Fruit fly (Drosophila melanogaster) whole organism, embryonic: ENCODE data around the gene CG2772.

ENCODE experiments used
- Bgb ChIP-seq: fragments of 200-800 bp; sonication (Bioruptor generic); IDR thresholded peaks from 2 replicates; pipeline ENCODE4 v1.3.6; 2022; ENCODE audit warnings: missing biosample characterization, missing genetic modification characterization; ENCODE audit not compliant: partially characterized antibody
- CG10543 ChIP-seq: fragments of 200-800 bp; sonication (Bioruptor generic); optimal IDR thresholded peaks from 3 replicates; lab custom pipeline; 2017; ENCODE audit warnings: missing biosample characterization, mild to moderate bottlenecking, missing genetic modification characterization, moderate library complexity
- CG11093 ChIP-seq: fragments of 200-800 bp; sonication (Bioruptor generic); IDR thresholded peaks from 3 replicates; pipeline ENCODE4 v1.3.6; 2022; ENCODE audit warnings: missing biosample characterization, missing genetic modification characterization
- CG11247 ChIP-seq: fragments of 200-800 bp; sonication (Bioruptor generic); IDR thresholded peaks from 2 replicates; pipeline ENCODE4 v1.3.6; 2022; ENCODE audit warnings: missing biosample characterization, missing genetic modification characterization
- CG11695 ChIP-seq: fragments of 200-800 bp; sonication (Bioruptor generic); IDR thresholded peaks from 3 replicates; pipeline ENCODE4 v1.3.6; 2022; ENCODE audit warnings: missing biosample characterization, missing genetic modification characterization
- CG11696 ChIP-seq: fragments of 200-800 bp; sonication (Bioruptor generic); IDR thresholded peaks from 2 replicates; pipeline ENCODE4 v1.3.6; 2022; ENCODE audit warnings: missing biosample characterization, missing genetic modification characterization
- CG12219 ChIP-seq: fragments of 200-800 bp; sonication (Bioruptor generic); optimal IDR thresholded peaks from 3 replicates; lab custom pipeline; 2018; ENCODE audit warnings: missing biosample characterization, mild to moderate bottlenecking, missing genetic modification characterization
- CG13775 ChIP-seq: fragments of 200-800 bp; sonication (Bioruptor generic); optimal IDR thresholded peaks from 3 replicates; lab custom pipeline; 2017; ENCODE audit warnings: missing biosample characterization, mild to moderate bottlenecking, missing genetic modification characterization
- CG14667 ChIP-seq: fragments of 200-800 bp; sonication (Bioruptor generic); IDR thresholded peaks from 2 replicates; pipeline ENCODE4 v1.3.6; 2022; ENCODE audit warnings: missing biosample characterization, missing genetic modification characterization
- CG16779 ChIP-seq: fragments of 200-800 bp; sonication (Bioruptor generic); IDR thresholded peaks from 2 replicates; pipeline ENCODE4 v1.3.6; 2022; ENCODE audit warnings: missing biosample characterization, missing genetic modification characterization
- CG16863 ChIP-seq: fragments of 200-800 bp; sonication (Bioruptor generic); optimal IDR thresholded peaks from 3 replicates; lab custom pipeline; 2016; ENCODE audit warnings: missing biosample characterization, missing genetic modification characterization
- CG17912 ChIP-seq: fragments of 200-800 bp; sonication (Bioruptor generic); optimal IDR thresholded peaks from 2 replicates; lab custom pipeline; 2018; ENCODE audit warnings: missing biosample characterization, mild to moderate bottlenecking, missing genetic modification characterization
- CG30403 ChIP-seq: fragments of 200-800 bp; sonication (Bioruptor generic); optimal IDR thresholded peaks from 3 replicates; lab custom pipeline; 2016; ENCODE audit warnings: missing biosample characterization, missing genetic modification characterization
- CG32772 ChIP-seq: fragments of 200-800 bp; sonication (Bioruptor generic); IDR thresholded peaks from 2 replicates; pipeline ENCODE4 v1.3.6; 2022; ENCODE audit warnings: missing biosample characterization, missing genetic modification characterization
- CG34224 ChIP-seq: fragments of 200-800 bp; sonication (Bioruptor generic); IDR thresholded peaks from 3 replicates; pipeline ENCODE4 v1.3.6; 2022; ENCODE audit warnings: missing biosample characterization, missing genetic modification characterization; ENCODE audit not compliant: partially characterized antibody
- CG34376 ChIP-seq: fragments of 200-800 bp; sonication (Bioruptor generic); optimal IDR thresholded peaks from 2 replicates; lab custom pipeline; 2018; ENCODE audit warnings: missing biosample characterization, mild to moderate bottlenecking, missing genetic modification characterization
- CG5245 ChIP-seq: fragments of 200-800 bp; sonication (Bioruptor generic); optimal IDR thresholded peaks from 3 replicates; lab custom pipeline; 2016; ENCODE audit warnings: missing biosample characterization, missing genetic modification characterization
- CG7839 ChIP-seq: fragments of 200-800 bp; sonication (Bioruptor generic); optimal IDR thresholded peaks from 3 replicates; lab custom pipeline; 2018; ENCODE audit warnings: missing biosample characterization, mild to moderate bottlenecking, missing genetic modification characterization, moderate library complexity
- CG7987 ChIP-seq: fragments of 200-800 bp; sonication (Bioruptor generic); optimal IDR thresholded peaks from 2 replicates; lab custom pipeline; 2018; ENCODE audit warnings: missing biosample characterization, mild to moderate bottlenecking, missing genetic modification characterization, moderate library complexity
- CG8388 ChIP-seq: fragments of 200-800 bp; sonication (Bioruptor generic); optimal IDR thresholded peaks from 2 replicates; lab custom pipeline; 2019; ENCODE audit warnings: missing biosample characterization, mild to moderate bottlenecking, missing genetic modification characterization, moderate library complexity
- CG9727 ChIP-seq: fragments of 200-800 bp; sonication (Bioruptor generic); optimal IDR thresholded peaks from 3 replicates; lab custom pipeline; 2017; ENCODE audit warnings: missing biosample characterization, mild to moderate bottlenecking, missing genetic modification characterization
- CHES-1-like ChIP-seq: fragments of 200-800 bp; sonication (Bioruptor generic); optimal IDR thresholded peaks from 2 replicates; lab custom pipeline; 2016; ENCODE audit warnings: missing biosample characterization, missing genetic modification characterization
- CTCF ChIP-seq: fragments of 200-800 bp; sonication (Bioruptor generic); optimal IDR thresholded peaks from 2 replicates; lab custom pipeline; 2017; ENCODE audit warnings: missing biosample characterization, mild to moderate bottlenecking, missing genetic modification characterization, moderate library complexity
- D ChIP-seq, 2 experiments: fragments of 200-800 bp in 1 of 2; fragments of >200 bp in 1 of 2; sonication (Bioruptor generic) in 1 of 2; optimal IDR thresholded peaks; 2 replicates in 1 of 2; 3 replicates in 1 of 2; lab custom pipeline; 2017; ENCODE audit warnings: mild to moderate bottlenecking in 1 of 2, missing biosample characterization in 1 of 2, missing genetic modification characterization in 1 of 2, missing genetic modification reagents in 1 of 2
- Drgx ChIP-seq: fragments of 200-800 bp; sonication (Bioruptor generic); IDR thresholded peaks from 2 replicates; pipeline ENCODE4 v1.3.6; 2022; ENCODE audit warnings: missing biosample characterization, missing genetic modification characterization
- Gug ChIP-seq: fragments of 200-800 bp; sonication (Bioruptor generic); IDR thresholded peaks from 4 replicates; pipeline ENCODE4 v1.3.6; 2022; ENCODE audit warnings: missing biosample characterization, missing genetic modification characterization
- Mad ChIP-seq: fragments of 200-800 bp; sonication (Bioruptor generic); optimal IDR thresholded peaks from 2 replicates; lab custom pipeline; 2016; ENCODE audit warnings: missing biosample characterization, missing genetic modification characterization
- Med ChIP-seq: fragments of 200-800 bp; sonication (Bioruptor generic); peaks from one replicate; lab custom pipeline; 2016; ENCODE audit warnings: missing biosample characterization, missing genetic modification characterization, mild to moderate bottlenecking, inconsistent platforms, moderate library complexity
- NC2β ChIP-seq: fragments of 200-800 bp; sonication (Bioruptor generic); optimal IDR thresholded peaks from 2 replicates; lab custom pipeline; 2016; ENCODE audit warnings: missing biosample characterization, missing genetic modification characterization
- Nf-YA ChIP-seq: fragments of 200-800 bp; sonication (Bioruptor generic); IDR thresholded peaks from 2 replicates; pipeline ENCODE4 v1.3.6; 2022; ENCODE audit warnings: missing biosample characterization, missing genetic modification characterization
- Oaz ChIP-seq: fragments of 200-800 bp; sonication (Bioruptor generic); IDR thresholded peaks from 2 replicates; pipeline ENCODE4 v1.3.6; 2022; ENCODE audit warnings: missing biosample characterization, missing genetic modification characterization
- Rfx ChIP-seq: fragments of 200-800 bp; sonication (Bioruptor generic); IDR thresholded peaks from 2 replicates; pipeline ENCODE4 v1.3.6; 2022; ENCODE audit warnings: missing biosample characterization, missing genetic modification characterization
- YL-1 ChIP-seq: fragments of 200-800 bp; sonication (Bioruptor generic); optimal IDR thresholded peaks from 3 replicates; lab custom pipeline; 2017; ENCODE audit warnings: missing biosample characterization, mild to moderate bottlenecking, missing genetic modification characterization
- ase ChIP-seq: fragments of 200-800 bp; sonication (Bioruptor generic); IDR thresholded peaks from 3 replicates; pipeline ENCODE4 v1.3.6; 2022; ENCODE audit warnings: missing biosample characterization, missing genetic modification characterization
- btn ChIP-seq: fragments of 200-800 bp; sonication (Bioruptor generic); optimal IDR thresholded peaks from 2 replicates; lab custom pipeline; 2016; ENCODE audit warnings: missing biosample characterization, missing genetic modification characterization
- crp ChIP-seq, 2 experiments: fragments of 200-800 bp; sonication (Bioruptor generic); optimal IDR thresholded peaks; 2 replicates in 1 of 2; 3 replicates in 1 of 2; lab custom pipeline; 2017; ENCODE audit warnings: missing biosample characterization in 2 of 2, missing genetic modification characterization in 2 of 2, mild to moderate bottlenecking in 1 of 2, moderate library complexity in 1 of 2
- ham ChIP-seq: fragments of 200-800 bp; sonication (Bioruptor generic); IDR thresholded peaks from 2 replicates; pipeline ENCODE4 v1.3.6; 2022; ENCODE audit warnings: missing biosample characterization, missing genetic modification characterization
- hth ChIP-seq: fragments of >200 bp; optimal IDR thresholded peaks from 2 replicates; lab custom pipeline; 2017; ENCODE audit warnings: inconsistent platforms
- knrl ChIP-seq: fragments of 200-800 bp; sonication (Bioruptor generic); IDR thresholded peaks from 3 replicates; pipeline ENCODE4 v1.3.6; 2022; ENCODE audit warnings: missing biosample characterization, missing genetic modification characterization; ENCODE audit not compliant: partially characterized antibody
- nmo ChIP-seq: fragments of 200-800 bp; sonication (Bioruptor generic); optimal IDR thresholded peaks from 2 replicates; lab custom pipeline; 2018; ENCODE audit warnings: missing biosample characterization, mild to moderate bottlenecking, missing genetic modification characterization, moderate library complexity
- phol ChIP-seq: fragments of 200-800 bp; sonication (Bioruptor generic); optimal IDR thresholded peaks from 3 replicates; lab custom pipeline; 2018; ENCODE audit warnings: missing biosample characterization, mild to moderate bottlenecking, missing genetic modification characterization, moderate library complexity
- sens ChIP-seq: fragments of 200-800 bp; sonication (Bioruptor generic); peaks from one replicate; lab custom pipeline; 2016; ENCODE audit warnings: missing biosample characterization, missing genetic modification characterization
- slbo ChIP-seq: fragments of 200-800 bp; sonication (Bioruptor generic); IDR thresholded peaks from 2 replicates; pipeline ENCODE4 v1.3.6; 2022; ENCODE audit warnings: missing biosample characterization, missing genetic modification characterization
- so ChIP-seq: fragments of 200-800 bp; sonication (Bioruptor generic); IDR thresholded peaks from 3 replicates; pipeline ENCODE4 v1.3.6; 2022; ENCODE audit warnings: missing biosample characterization, missing genetic modification characterization
- ssp ChIP-seq: fragments of 200-800 bp; sonication (Bioruptor generic); IDR thresholded peaks from 2 replicates; pipeline ENCODE4 v1.3.6; 2022; ENCODE audit warnings: missing biosample characterization, missing genetic modification characterization
- tup ChIP-seq: fragments of 200-800 bp; sonication (Bioruptor generic); optimal IDR thresholded peaks from 2 replicates; lab custom pipeline; 2016; ENCODE audit warnings: missing biosample characterization, mild to moderate bottlenecking, missing genetic modification characterization, moderate library complexity
- vfl ChIP-seq: fragments of 200-800 bp; sonication (Bioruptor generic); optimal IDR thresholded peaks from 2 replicates; lab custom pipeline; 2016; ENCODE audit warnings: missing biosample characterization, missing genetic modification characterization

Gene CG2772

DNA sequence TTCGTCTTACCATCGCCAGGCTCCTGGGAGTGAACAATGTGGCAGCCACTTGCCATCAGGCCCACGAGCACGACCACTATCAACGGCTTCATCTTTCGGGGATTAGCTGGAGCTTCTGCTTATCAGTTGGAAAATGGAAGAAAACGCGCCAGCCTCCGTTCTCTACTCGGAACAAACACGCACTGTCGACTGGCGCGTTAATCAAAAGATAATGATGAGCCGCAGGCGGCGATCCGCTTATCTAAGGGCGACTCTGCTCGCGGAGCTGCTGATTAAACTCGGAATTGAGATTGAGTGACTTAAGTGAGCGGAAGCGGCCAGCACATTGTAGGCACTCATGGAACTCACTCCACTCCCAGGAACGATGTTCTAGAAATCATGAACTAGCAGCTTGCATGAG lies 16.0 kb downstream of the CG2772 start, which contains the start of gene CG3246 (continued):
- TF ChIP-seq CG7839 (tag; lab: Kevin White, UChicago): no peak
- no peak for TF ChIP-seq CG17912 (GFP tag; lab: Kevin White, UChicago)
- TF ChIP-seq NC2β (GFP tag; lab: Kevin White, UChicago): no peak
- TF ChIP-seq CG7987 (GFP tag; lab: Kevin White, UChicago): peak; percentile 15
- TF ChIP-seq nmo (GFP tag; lab: Kevin White, UChicago): no peak
- TF ChIP-seq CG8388 (GFP tag; lab: Kevin White, UChicago): no peak
- no peak for TF ChIP-seq CG5245
- peak; percentile 38 for TF ChIP-seq CG10543 (GFP tag; lab: Kevin White, UChicago)
- TF ChIP-seq CG14667 (GFP tag; lab: Robert Waterston, UW): no peak
- no peak for TF ChIP-seq CG12219
- no peak for TF ChIP-seq CG16779 (GFP tag; lab: Robert Waterston, UW)
- TF ChIP-seq Bgb: 0 out of 2 replicates have a peak, but pooled peaks have one; percentile 7
- peak; percentile 61 for TF ChIP-seq CG34376 (GFP tag; lab: Kevin White, UChicago)
- TF ChIP-seq Gug (GFP tag; lab: Robert Waterston, UW): no peak
- no peak for TF ChIP-seq vfl (GFP tag; lab: Kevin White, UChicago)
- TF ChIP-seq Mad (GFP tag; lab: Kevin White, UChicago): no peak
- TF ChIP-seq CG13775 (GFP tag; lab: Kevin White, UChicago): no peak
- TF ChIP-seq CG30403: no peak

DNA sequence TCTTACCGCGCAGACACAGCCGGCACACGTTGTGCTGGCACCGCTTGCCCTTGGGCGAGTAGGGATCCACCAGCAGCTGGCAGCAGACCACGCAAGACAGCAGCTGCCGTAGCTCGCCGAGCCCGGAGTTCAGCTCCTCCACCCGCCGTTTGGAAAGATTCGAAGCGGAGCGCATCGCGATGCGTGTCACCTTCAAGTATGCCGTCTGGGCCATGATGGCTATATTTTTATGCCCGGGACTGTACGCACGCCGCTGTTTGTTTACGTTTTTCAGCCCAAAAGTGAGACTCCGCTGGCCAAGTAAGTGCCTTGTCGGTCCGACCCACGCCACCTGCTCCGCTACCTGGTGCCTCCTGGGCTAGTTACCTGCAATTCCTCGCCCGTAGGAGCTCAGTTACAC lies 19.6 kb downstream of the CG2772 start:
- TF ChIP-seq Rfx (0 out of 2 replicates have a peak, but pooled peaks have one; percentile 20), CG11696 (GFP tag; lab: Robert Waterston, UW) (peak; percentile 76), CG11695 (peak; percentile 45; the same call in 2 of the 3 replicates), knrl (GFP tag; lab: Robert Waterston, UW) (no peak), Oaz (GFP tag; lab: Robert Waterston, UW) (no peak), Drgx (GFP tag; lab: Robert Waterston, UW) (0 out of 2 replicates have a peak, but pooled peaks have one; percentile 16), slbo (GFP tag; lab: Robert Waterston, UW) (0 out of 2 replicates have a peak, but pooled peaks have one; percentile 18), Nf-YA (GFP tag; lab: Robert Waterston, UW) (0 out of 2 replicates have a peak, but pooled peaks have one; percentile 11), sens (peak; percentile 24), Med (GFP tag; lab: Kevin White, UChicago) (peak; percentile 51)

DNA sequence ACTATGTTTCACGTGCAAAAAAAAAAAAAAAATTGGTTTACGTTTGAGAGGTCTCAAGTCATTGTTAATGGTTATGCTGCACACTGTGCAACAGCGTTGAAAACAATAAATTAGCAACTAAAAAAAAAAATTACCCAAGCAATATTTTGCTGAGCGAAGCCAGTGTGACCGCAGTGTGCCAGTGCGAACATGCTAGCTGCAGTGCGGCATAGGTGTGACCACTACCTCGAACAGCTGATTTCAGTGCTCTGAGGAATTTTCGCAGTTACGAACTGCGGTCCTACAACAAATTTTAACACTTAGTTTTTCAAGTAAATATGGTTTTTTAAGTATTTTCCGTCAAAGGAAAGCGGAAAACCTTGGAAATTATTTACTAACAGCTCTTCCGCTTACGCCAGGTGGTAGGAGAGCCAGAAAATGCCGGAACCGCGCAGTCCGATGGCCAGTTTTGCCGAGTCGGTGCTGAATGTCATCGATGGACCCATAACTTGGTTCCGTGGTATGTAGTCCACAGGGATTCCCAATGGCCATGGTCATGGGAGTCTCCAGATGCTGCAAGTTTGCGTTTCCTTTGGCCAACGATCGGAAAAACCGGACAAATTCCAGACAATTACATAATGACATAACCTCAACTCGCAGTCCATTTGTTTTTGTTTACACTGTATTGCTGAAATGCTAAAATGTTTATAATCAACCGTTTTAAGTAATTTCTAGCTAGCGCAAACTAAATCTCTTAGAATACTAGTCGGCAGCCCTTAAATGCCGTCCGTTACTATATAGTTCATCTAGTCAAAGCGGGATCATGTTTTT lies 20.3 kb downstream of the CG2772 start, which contains the start of the genes msl-2 and ND-PDSW:
Gene msl-2 (minus strand): TSS at position 195 of the 810 bp plus-strand sequence.
Gene ND-PDSW (plus strand): TSS at position 240 of the 810 bp plus-strand sequence.
- peak; percentile 72 to 96 for TF ChIP-seq crp (GFP tag; optimal IDR thresholded peaks at IDR 0.05; lab: Kevin White, UChicago)
- 0 out of 2 replicates have a peak, but pooled peaks have one; percentile 25 for TF ChIP-seq CG32772
- TF ChIP-seq ase: no peak
- peak; percentile 14 for TF ChIP-seq CTCF
- no peak for TF ChIP-seq so (GFP tag; lab: Robert Waterston, UW)
- TF ChIP-seq CG34224: 0 out of 3 replicates have a peak, but pooled peaks have one; percentile 10
- TF ChIP-seq ham (GFP tag; lab: Robert Waterston, UW): no peak
- no peak for TF ChIP-seq btn
- no peak for TF ChIP-seq hth
- TF ChIP-seq CG11247: no peak
- TF ChIP-seq phol (tag; lab: Kevin White, UChicago): peak; percentile 26
- no peak; the same call in 2 of the 3 replicates for TF ChIP-seq knrl (GFP tag; lab: Robert Waterston, UW)
- TF ChIP-seq D (optimal IDR thresholded peaks at IDR 0.05; lab: Kevin White, UChicago): no peak
- no peak for TF ChIP-seq D (GFP tag; optimal IDR thresholded peaks at IDR 0.05; lab: Kevin White, UChicago)
- no peak for TF ChIP-seq CG11093 (GFP tag; lab: Robert Waterston, UW)
- TF ChIP-seq Oaz (GFP tag; lab: Robert Waterston, UW): no peak
- peak; percentile 36 for TF ChIP-seq CHES-1-like
- no peak; the same call in 1 of the 2 replicates for TF ChIP-seq ssp
- TF ChIP-seq tup: no peak
- TF ChIP-seq CG16863 (GFP tag; lab: Kevin White, UChicago): no peak
- peak; percentile 85 for TF ChIP-seq YL-1
- no peak for TF ChIP-seq CG9727 (GFP tag; lab: Kevin White, UChicago)
